Worm (Caenorhabditis elegans) whole organism, L4/young adult: Measurements from ENCODE around the gene sma-1.

ENCODE experiments used
- W03F9.2 ChIP-seq: fragments of 150-350 bp; optimal IDR thresholded peaks from 2 replicates; lab custom pipeline; 2014; ENCODE audit warnings: missing biosample characterization, missing genetic modification characterization
- dao-5 ChIP-seq: sonication (generic microtip); optimal IDR thresholded peaks from 2 replicates; lab custom pipeline; 2016; ENCODE audit warnings: missing genotype, missing genetic modification characterization, moderate library complexity, missing compliant biosample characterization
- him-1 ChIP-seq: sonication (generic microtip); optimal IDR thresholded peaks from 2 replicates; lab custom pipeline; 2016; ENCODE audit warnings: missing genotype, missing genetic modification reagents, missing genetic modification characterization, missing compliant biosample characterization

Gene sma-1

ce11 chrV:11905977-11906376 is 6.7 kb downstream of the sma-1 start:
- TF ChIP-seq dao-5 (tag; lab: Kevin White, UChicago) (no peak), him-1 (tag; lab: Kevin White, UChicago) (no peak), W03F9.2 (tag; lab: Kevin White, UChicago) (no peak)

- TF ChIP-seq dao-5 (tag; lab: Kevin White, UChicago) (no peak), him-1 (tag; lab: Kevin White, UChicago) (no peak), W03F9.2 (tag; lab: Kevin White, UChicago) (no peak)
Observed at ce11 chrV:11913283-11913682, 14.0 kb downstream of the sma-1 start.

ce11 chrV:11917186-11917585 is 17.9 kb downstream of the sma-1 start, which contains the start of gene R31.2:
R31.2 (plus strand) TSS chrV:11917573.
- TF ChIP-seq dao-5 (tag; lab: Kevin White, UChicago) = no peak
- TF ChIP-seq W03F9.2 (tag; lab: Kevin White, UChicago) = no peak
- no peak for TF ChIP-seq him-1 (tag; lab: Kevin White, UChicago)

- TF ChIP-seq him-1 (tag; lab: Kevin White, UChicago) = no peak
- TF ChIP-seq dao-5 (tag; lab: Kevin White, UChicago) = no peak
- TF ChIP-seq W03F9.2 (tag; lab: Kevin White, UChicago) = no peak
Observed at ce11 chrV:11919639-11920038, 20.4 kb downstream of the sma-1 start.

- no peak for TF ChIP-seq dao-5 (tag; lab: Kevin White, UChicago)
- TF ChIP-seq W03F9.2 (tag; lab: Kevin White, UChicago) = peak; percentile 41
- no peak for TF ChIP-seq him-1 (tag; lab: Kevin White, UChicago)
Observed at ce11 chrV:11921229-11921628, 22.0 kb downstream of the sma-1 start.

ce11 chrV:11921689-11922517 is 22.7 kb downstream of the sma-1 start:
- TF ChIP-seq W03F9.2 (tag; lab: Kevin White, UChicago) = no peak

- TF ChIP-seq dao-5 (tag; lab: Kevin White, UChicago) (no peak), W03F9.2 (tag; lab: Kevin White, UChicago) (no peak), him-1 (tag; lab: Kevin White, UChicago) (no peak)
Observed at ce11 chrV:11927346-11927745, 28.1 kb downstream of the sma-1 start, which contains the start of gene osm-6. osm-6 (minus strand) TSS chrV:11927446.

ce11 chrV:11929046-11929590 is 29.9 kb downstream of the sma-1 start, which contains the start of gene F58H1.2:
F58H1.2 (plus strand) TSS chrV:11929096.
- TF ChIP-seq W03F9.2 (tag; lab: Kevin White, UChicago) (no peak), him-1 (tag; lab: Kevin White, UChicago) (no peak), dao-5 (tag; lab: Kevin White, UChicago) (no peak)

ce11 chrV:11933196-11934028 is 34.2 kb downstream of the sma-1 start, which contains the start of the genes aman-2 and F58H1.3:
aman-2 (minus strand) TSS chrV:11933246.
F58H1.3 (plus strand) TSS chrV:11933978.
- no peak for TF ChIP-seq him-1 (tag; lab: Kevin White, UChicago)
- TF ChIP-seq dao-5 (tag; lab: Kevin White, UChicago) = no peak
- TF ChIP-seq W03F9.2 (tag; lab: Kevin White, UChicago) = no peak

- TF ChIP-seq him-1 (tag; lab: Kevin White, UChicago) (no peak), W03F9.2 (tag; lab: Kevin White, UChicago) (no peak), dao-5 (tag; lab: Kevin White, UChicago) (no peak)
Observed at ce11 chrV:11934848-11935247, 35.6 kb downstream of the sma-1 start, which contains the start of gene F58H1.8. F58H1.8 (plus strand) TSS chrV:11935148.

- TF ChIP-seq W03F9.2 (tag; lab: Kevin White, UChicago) = no peak
- no peak for TF ChIP-seq dao-5 (tag; lab: Kevin White, UChicago)
- no peak for TF ChIP-seq him-1 (tag; lab: Kevin White, UChicago)
Observed at ce11 chrV:11937710-11938109, 38.5 kb downstream of the sma-1 start, which contains the start of gene gpla-1. gpla-1 (minus strand) TSS chrV:11937810.

- no peak for TF ChIP-seq him-1 (tag; lab: Kevin White, UChicago)
- TF ChIP-seq dao-5 (tag; lab: Kevin White, UChicago) = no peak
- no peak for TF ChIP-seq W03F9.2 (tag; lab: Kevin White, UChicago)
Observed at ce11 chrV:11940329-11940728, 41.1 kb downstream of the sma-1 start.
